Comparison of ENCODE assay signal across 4 worm cellular contexts in the genomic region with DNA sequence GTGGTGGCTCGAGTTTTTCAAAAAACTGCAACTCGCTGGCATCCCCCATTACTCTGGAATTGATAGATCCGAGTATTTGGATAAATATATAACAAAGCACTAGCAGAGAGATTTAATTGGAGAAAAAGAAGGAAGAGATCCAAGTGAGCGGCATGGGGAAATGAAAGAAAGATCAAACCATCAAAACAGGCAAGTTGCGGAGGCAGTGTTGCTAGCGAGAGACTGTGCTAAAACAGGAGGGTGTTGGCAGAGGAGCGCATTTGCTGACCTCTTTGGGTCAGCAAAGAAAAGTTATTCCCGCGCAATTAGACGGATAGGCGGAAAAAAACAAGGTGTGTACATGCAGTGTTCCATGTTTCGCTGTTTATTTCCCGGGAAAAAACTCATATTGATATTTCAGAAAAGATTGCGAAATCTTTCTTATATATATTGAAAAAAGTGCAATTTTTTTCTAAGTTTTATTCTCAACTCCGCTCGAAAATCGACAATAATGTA.
A peak's percentile ranks its signal among the peaks of the same experiment; 100 is the strongest.
TF ChIP-seq lines count a peak whose summit lies in the region.

A gene (minus strand): TSS at position 51 of the 495 bp plus-strand sequence.

TF ChIP-seq in whole organism, L2 larva, 48 proteins besides CTCF, POLR2A, EP300 and RAD21 (continues in another document):
- TF ChIP-seq nhr-10 (tag; optimal IDR thresholded peaks at IDR 0.05; lab: Kevin White, UChicago) (no peak), R02D3.7 (tag; optimal IDR thresholded peaks at IDR 0.05; lab: Kevin White, UChicago) (no peak), ztf-1 (GFP tag; conservative IDR thresholded peaks at IDR 0.05; lab: Robert Waterston, UW) (no peak), aly-2 (tag; optimal IDR thresholded peaks at IDR 0.05; lab: Kevin White, UChicago) (no peak), zag-1 (tag; optimal IDR thresholded peaks at IDR 0.05; lab: Kevin White, UChicago) (peak; percentile 10), snpc-4 (tag; optimal IDR thresholded peaks at IDR 0.05; lab: Kevin White, UChicago) (peak; percentile 17), nhr-6 (tag; optimal IDR thresholded peaks at IDR 0.05; lab: Kevin White, UChicago) (peak; percentile 84), ceh-82 (tag; optimal IDR thresholded peaks at IDR 0.05; lab: Kevin White, UChicago) (no peak), dmd-4 (tag; optimal IDR thresholded peaks at IDR 0.05; lab: Kevin White, UChicago) (no peak), alr-1 (tag; optimal IDR thresholded peaks at IDR 0.05; lab: Kevin White, UChicago) (no peak), elt-3 (tag; optimal IDR thresholded peaks at IDR 0.05; lab: Kevin White, UChicago) (no peak), nhr-25 (tag; optimal IDR thresholded peaks at IDR 0.05; lab: Kevin White, UChicago) (no peak), nhr-77 (tag; optimal IDR thresholded peaks at IDR 0.05; lab: Kevin White, UChicago) (no peak), sma-3 (GFP tag; optimal IDR thresholded peaks at IDR 0.05; lab: Kevin White, UChicago) (peak; percentile 75), mbf-1 (tag; optimal IDR thresholded peaks at IDR 0.05; lab: Kevin White, UChicago) (no peak), nhr-23 (tag; optimal IDR thresholded peaks at IDR 0.05; lab: Kevin White, UChicago) (no peak), ceh-16 (tag; optimal IDR thresholded peaks at IDR 0.05; lab: Kevin White, UChicago) (no peak), nhr-21 (tag; optimal IDR thresholded peaks at IDR 0.05; lab: Kevin White, UChicago) (peak; percentile 81), unc-62 (GFP tag; optimal IDR thresholded peaks at IDR 0.05; lab: Kevin White, UChicago) (no peak), unc-55 (GFP tag; optimal IDR thresholded peaks at IDR 0.05; lab: Kevin White, UChicago) (peak; percentile 71), nhr-129 (tag; optimal IDR thresholded peaks at IDR 0.05; lab: Kevin White, UChicago) (peak; percentile 91), nhr-12 (tag; optimal IDR thresholded peaks at IDR 0.05; lab: Kevin White, UChicago) (no peak), ztf-11 (tag; optimal IDR thresholded peaks at IDR 0.05; lab: Kevin White, UChicago) (no peak)

TF ChIP-seq in whole organism, L4 larva, 104 proteins besides CTCF, POLR2A, EP300 and RAD21 (continues in another document):
- 0 out of 2 replicates have a peak, but pooled peaks have one; percentile 21 for TF ChIP-seq lin-29 (GFP tag; IDR thresholded peaks at IDR 0.05; lab: Robert Waterston, UW)
- TF ChIP-seq mdl-1 (tag; optimal IDR thresholded peaks at IDR 0.05; lab: Kevin White, UChicago), result peak in 1 of 2 experiments; percentile 75
- peak; percentile 56 for TF ChIP-seq dmd-6 (GFP tag; IDR thresholded peaks at IDR 0.05; lab: Robert Waterston, UW)
- 0 out of 2 replicates have a peak, but pooled peaks have one; percentile 11 for TF ChIP-seq madf-9 (GFP tag; conservative IDR thresholded peaks at IDR 0.05; lab: Robert Waterston, UW)
- no peak for TF ChIP-seq nhr-10 (tag; optimal IDR thresholded peaks at IDR 0.05; lab: Kevin White, UChicago)
- no peak for TF ChIP-seq F37D6.2 (tag; optimal IDR thresholded peaks at IDR 0.05; lab: Kevin White, UChicago)
- peak; percentile 16 for TF ChIP-seq nhr-48 (tag; optimal IDR thresholded peaks at IDR 0.05; lab: Kevin White, UChicago)
- TF ChIP-seq zag-1 (tag; optimal IDR thresholded peaks at IDR 0.05; lab: Kevin White, UChicago), result no peak
- TF ChIP-seq D1046.2 (GFP tag; IDR thresholded peaks at IDR 0.05; lab: Robert Waterston, UW), result no peak
- TF ChIP-seq nhr-237 (tag; optimal IDR thresholded peaks at IDR 0.05; lab: Kevin White, UChicago), result no peak
- TF ChIP-seq ceh-20 (GFP tag; IDR thresholded peaks at IDR 0.05; lab: Robert Waterston, UW), result peak; percentile 24; the same call in 1 of the 2 replicates
- TF ChIP-seq tra-1 (GFP tag; IDR thresholded peaks at IDR 0.05; lab: Robert Waterston, UW), result peak; percentile 48; the same call in 1 of the 2 replicates
- peak in 1 of 2 experiments; percentile 46 for TF ChIP-seq hif-1 (tag; optimal IDR thresholded peaks at IDR 0.05; lab: Kevin White, UChicago)
- TF ChIP-seq zip-2 (tag; optimal IDR thresholded peaks at IDR 0.05; lab: Kevin White, UChicago), result no peak
- peak; percentile 0 for TF ChIP-seq lin-13 (GFP tag; optimal IDR thresholded peaks at IDR 0.05; lab: Kevin White, UChicago)
- no peak for TF ChIP-seq zfp-3 (GFP tag; conservative IDR thresholded peaks at IDR 0.05; lab: Robert Waterston, UW)
- TF ChIP-seq F49E8.2 (tag; optimal IDR thresholded peaks at IDR 0.05; lab: Kevin White, UChicago; ENCODE audit: borderline replicate concordance), result no peak
- TF ChIP-seq nhr-77 (tag; optimal IDR thresholded peaks at IDR 0.05; lab: Kevin White, UChicago), result peak; percentile 62
- no peak for TF ChIP-seq ztf-7 (tag; optimal IDR thresholded peaks at IDR 0.05; lab: Kevin White, UChicago)
- peak; percentile 25 for TF ChIP-seq duxl-1 (tag; optimal IDR thresholded peaks at IDR 0.05; lab: Kevin White, UChicago; ENCODE audit: poor library complexity)
- TF ChIP-seq lin-38 (GFP tag; IDR thresholded peaks at IDR 0.05; lab: Robert Waterston, UW), result peak; percentile 96

TF ChIP-seq in whole organism, late embryonic, 69 proteins besides CTCF, POLR2A, EP300 and RAD21:
- peak; percentile 13 for TF ChIP-seq K09A11.1 (tag; optimal IDR thresholded peaks at IDR 0.05; lab: Kevin White, UChicago; ENCODE audit: insufficient read depth)
- TF ChIP-seq hlh-8 (tag; optimal IDR thresholded peaks at IDR 0.05; lab: Kevin White, UChicago), result no peak
- peak; percentile 16 for TF ChIP-seq ceh-34 (tag; optimal IDR thresholded peaks at IDR 0.05; lab: Kevin White, UChicago)
- no peak for TF ChIP-seq elt-4 (tag; optimal IDR thresholded peaks at IDR 0.05; lab: Kevin White, UChicago)
- TF ChIP-seq ceh-18 (tag; optimal IDR thresholded peaks at IDR 0.05; lab: Kevin White, UChicago), result peak; percentile 55
- peak; percentile 33 for TF ChIP-seq pros-1 (tag; optimal IDR thresholded peaks at IDR 0.05; lab: Kevin White, UChicago)
- TF ChIP-seq rnt-1 (tag; optimal IDR thresholded peaks at IDR 0.05; lab: Kevin White, UChicago), result peak; percentile 3
- TF ChIP-seq ceh-31 (tag; optimal IDR thresholded peaks at IDR 0.05; lab: Kevin White, UChicago), result peak; percentile 63
- TF ChIP-seq unc-55 (GFP tag; optimal IDR thresholded peaks at IDR 0.05; lab: Kevin White, UChicago), result peak; percentile 52
- peak; percentile 45 for TF ChIP-seq dve-1 (tag; optimal IDR thresholded peaks at IDR 0.05; lab: Kevin White, UChicago)
- TF ChIP-seq nfya-1 (tag; optimal IDR thresholded peaks at IDR 0.05; lab: Kevin White, UChicago), result peak; percentile 64
- TF ChIP-seq sdc-2 (tag; optimal IDR thresholded peaks at IDR 0.05; lab: Kevin White, UChicago), result peak; percentile 69
- no peak for TF ChIP-seq ztf-16 (tag; optimal IDR thresholded peaks at IDR 0.05; lab: Kevin White, UChicago)
- TF ChIP-seq pha-4 (tag; optimal IDR thresholded peaks at IDR 0.05; lab: Kevin White, UChicago), result no peak
- peak; percentile 55 for TF ChIP-seq tbx-2 (tag; optimal IDR thresholded peaks at IDR 0.05; lab: Kevin White, UChicago)

TF ChIP-seq in whole organism, mixed stage, embryonic, 35 proteins besides CTCF, POLR2A, EP300 and RAD21:
- no peak for TF ChIP-seq unc-39 (tag; optimal IDR thresholded peaks at IDR 0.05; lab: Kevin White, UChicago)
- peak; percentile 73 for TF ChIP-seq mep-1 (tag; optimal IDR thresholded peaks at IDR 0.05; lab: Kevin White, UChicago)
- TF ChIP-seq nhr-12 (tag; optimal IDR thresholded peaks at IDR 0.05; lab: Kevin White, UChicago), result no peak
- TF ChIP-seq unc-120 (tag; optimal IDR thresholded peaks at IDR 0.05; lab: Kevin White, UChicago; ENCODE audit: poor library complexity, severe bottlenecking), result no peak
- no peak for TF ChIP-seq nhr-2 (tag; optimal IDR thresholded peaks at IDR 0.05; lab: Kevin White, UChicago)
- no peak for TF ChIP-seq unc-62 (GFP tag; optimal IDR thresholded peaks at IDR 0.05; lab: Kevin White, UChicago)
- no peak for TF ChIP-seq nhr-76 (tag; optimal IDR thresholded peaks at IDR 0.05; lab: Kevin White, UChicago)
- TF ChIP-seq drap-1 (GFP tag; optimal IDR thresholded peaks at IDR 0.05; lab: Kevin White, UChicago), result no peak
- peak; percentile 40 for TF ChIP-seq pha-4 (tag; optimal IDR thresholded peaks at IDR 0.05; lab: Kevin White, UChicago)
- no peak for TF ChIP-seq nhr-28 (tag; optimal IDR thresholded peaks at IDR 0.05; lab: Kevin White, UChicago)
- no peak for TF ChIP-seq ham-2 (GFP tag; optimal IDR thresholded peaks at IDR 0.05; lab: Kevin White, UChicago)
- TF ChIP-seq cnd-1 (tag; optimal IDR thresholded peaks at IDR 0.05; lab: Kevin White, UChicago), result no peak
- peak; percentile 44 for TF ChIP-seq lin-13 (tag; optimal IDR thresholded peaks at IDR 0.05; lab: Kevin White, UChicago)
- no peak for TF ChIP-seq lin-32 (GFP tag; optimal IDR thresholded peaks at IDR 0.05; lab: Kevin White, UChicago)
- TF ChIP-seq mab-5 (tag; optimal IDR thresholded peaks at IDR 0.05; lab: Kevin White, UChicago), result no peak
- peak; percentile 36 for TF ChIP-seq nhr-237 (tag; optimal IDR thresholded peaks at IDR 0.05; lab: Kevin White, UChicago)
- no peak for TF ChIP-seq sem-2 (GFP tag; optimal IDR thresholded peaks at IDR 0.05; lab: Kevin White, UChicago)
- no peak for TF ChIP-seq ztf-11 (tag; optimal IDR thresholded peaks at IDR 0.05; lab: Kevin White, UChicago)
- peak; percentile 5 for TF ChIP-seq M03D4.4 (tag; optimal IDR thresholded peaks at IDR 0.05; lab: Kevin White, UChicago)
- TF ChIP-seq bed-3 (GFP tag; optimal IDR thresholded peaks at IDR 0.05; lab: Kevin White, UChicago), result no peak
- no peak for TF ChIP-seq elt-1 (tag; optimal IDR thresholded peaks at IDR 0.05; lab: Kevin White, UChicago; ENCODE audit: borderline replicate concordance, insufficient read depth)
- TF ChIP-seq hlh-1 (tag; optimal IDR thresholded peaks at IDR 0.05; lab: Kevin White, UChicago), result peak; percentile 5
- no peak for TF ChIP-seq snpc-4 (tag; optimal IDR thresholded peaks at IDR 0.05; lab: Kevin White, UChicago)
- no peak for TF ChIP-seq ceh-83 (GFP tag; optimal IDR thresholded peaks at IDR 0.05; lab: Kevin White, UChicago)
- no peak for TF ChIP-seq sptf-1 (tag; optimal IDR thresholded peaks at IDR 0.05; lab: Kevin White, UChicago)
- no peak for TF ChIP-seq ceh-39 (tag; optimal IDR thresholded peaks at IDR 0.05; lab: Kevin White, UChicago)
- peak; percentile 38 for TF ChIP-seq mls-2 (tag; optimal IDR thresholded peaks at IDR 0.05; lab: Kevin White, UChicago)
- no peak for TF ChIP-seq zip-8 (tag; optimal IDR thresholded peaks at IDR 0.05; lab: Kevin White, UChicago)
- no peak for TF ChIP-seq ceh-43 (GFP tag; optimal IDR thresholded peaks at IDR 0.05; lab: Kevin White, UChicago)
